Worm (Caenorhabditis elegans) whole organism, L4 larva: Measurements from ENCODE around the gene ctr-9.

Experiments
- R02D3.7 ChIP-seq: fragments of 150-350 bp; sonication (generic microtip); optimal IDR thresholded peaks from 3 replicates; lab custom pipeline; 2014; ENCODE audit warnings: missing biosample characterization, missing genetic modification characterization
- ceh-82 ChIP-seq: sonication (generic microtip); optimal IDR thresholded peaks from 2 replicates; lab custom pipeline; 2017; ENCODE audit warnings: missing biosample characterization, missing genetic modification characterization
- cey-2 ChIP-seq: sonication (generic microtip); optimal IDR thresholded peaks from 3 replicates; lab custom pipeline; 2017; ENCODE audit warnings: missing genetic modification characterization, mild to moderate bottlenecking, missing compliant biosample characterization, antibody characterized with exemption, borderline replicate concordance; ENCODE audit not compliant: insufficient read depth
- tra-1 ChIP-seq: fragments of 200-800 bp; sonication (Bioruptor generic); IDR thresholded peaks from 2 replicates; pipeline ENCODE4 v1.3.6; 2022; ENCODE audit warnings: missing genetic modification reagents, missing genetic modification characterization, missing compliant biosample characterization

DNA sequence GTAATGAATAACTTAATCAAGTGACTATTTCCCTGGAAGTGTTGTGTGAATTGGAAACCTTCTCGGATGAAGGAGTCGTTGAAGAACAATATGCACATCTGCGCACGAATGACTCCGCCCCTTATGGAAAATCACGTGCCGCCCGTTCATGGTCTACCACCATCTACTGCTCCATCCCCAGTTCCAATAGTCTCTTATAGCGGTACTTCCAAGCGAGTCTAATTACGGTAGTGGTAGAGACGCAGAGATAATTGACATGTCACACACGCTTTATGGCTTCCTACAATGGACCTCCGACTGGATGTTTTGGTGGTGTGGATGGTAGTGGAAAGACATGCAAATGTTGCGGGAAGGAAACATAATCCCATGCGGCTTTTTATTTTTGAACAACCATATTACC is 40.3 kb upstream of the ctr-9 start:
- TF ChIP-seq R02D3.7 (tag; lab: Kevin White, UChicago): no peak
- no peak for TF ChIP-seq cey-2
- no peak for TF ChIP-seq ceh-82
- no peak for TF ChIP-seq tra-1 (GFP tag; lab: Robert Waterston, UW)
